Worm (Caenorhabditis elegans): ENCODE measurements around the gene vit-2.

The vit-2 gene

ce11 chrX:5106187-5106694, 5.4 kb downstream of the vit-2 start:
- TF ChIP-seq dve-1 (tag; optimal IDR thresholded peaks at IDR 0.05; ENCODE audit: insufficient read depth) (peak; percentile 30), mep-1 (tag; optimal IDR thresholded peaks at IDR 0.05) (no peak), cey-2 (tag; optimal IDR thresholded peaks at IDR 0.05; ENCODE audit: borderline replicate concordance, insufficient read depth) (no peak), ces-1 (GFP tag; optimal IDR thresholded peaks at IDR 0.05) (no peak), lim-7 (GFP tag; IDR thresholded peaks at IDR 0.05) (0 out of 2 replicates have a peak, but pooled peaks have one; percentile 8), Y48G9A.11 (GFP tag; IDR thresholded peaks at IDR 0.05) (0 out of 2 replicates have a peak, but pooled peaks have one; percentile 50), pha-4 (GFP tag; IDR thresholded peaks at IDR 0.05) (peak; percentile 9; the same call in 1 of the 2 replicates), pha-4 (tag; optimal IDR thresholded peaks at IDR 0.05) (no peak), daf-16 (GFP tag; optimal IDR thresholded peaks at IDR 0.05) (peak in 1 of 2 experiments; percentile 42), daf-16 (tag; optimal IDR thresholded peaks at IDR 0.05) (no peak), nhr-77 (tag; optimal IDR thresholded peaks at IDR 0.05) (no peak), zfp-3 (GFP tag; conservative IDR thresholded peaks at IDR 0.05) (peak; percentile 95), nhr-76 (tag; optimal IDR thresholded peaks at IDR 0.05) (no peak), nhr-102 (tag; optimal IDR thresholded peaks at IDR 0.05) (peak; percentile 17), ceh-28 (tag; optimal IDR thresholded peaks at IDR 0.05) (no peak), ceh-62 (tag; optimal IDR thresholded peaks at IDR 0.05) (no peak), nhr-6 (tag; optimal IDR thresholded peaks at IDR 0.05) (no peak), lin-1 (GFP tag; IDR thresholded peaks at IDR 0.05) (0 out of 2 replicates have a peak, but pooled peaks have one; percentile 16), T20F7.1 (GFP tag; optimal IDR thresholded peaks at IDR 0.05) (peak; percentile 63), aha-1 (tag) (no peak), dmd-6 (GFP tag; IDR thresholded peaks at IDR 0.05) (peak; percentile 24), mdt-29 (GFP tag; IDR thresholded peaks at IDR 0.05) (0 out of 2 replicates have a peak, but pooled peaks have one; percentile 22), dmd-8 (GFP tag; IDR thresholded peaks at IDR 0.05) (no peak), lin-13 (GFP tag; optimal IDR thresholded peaks at IDR 0.05) (peak; percentile 21), nhr-237 (tag; optimal IDR thresholded peaks at IDR 0.05) (no peak), ceh-20 (GFP tag; IDR thresholded peaks at IDR 0.05) (no peak), mxl-2 (GFP tag; conservative IDR thresholded peaks at IDR 0.05) (no peak), ZK337.2 (GFP tag; IDR thresholded peaks at IDR 0.05) (no peak), nhr-41 (GFP tag; IDR thresholded peaks at IDR 0.05) (peak; percentile 35; the same call in 1 of the 2 replicates), sdz-12 (GFP tag; optimal IDR thresholded peaks at IDR 0.05) (no peak), lin-38 (GFP tag; IDR thresholded peaks at IDR 0.05) (peak; percentile 45), mxl-3 (GFP tag; optimal IDR thresholded peaks at IDR 0.05) (no peak), Y105C5A.15 (GFP tag; IDR thresholded peaks at IDR 0.05) (peak; percentile 82; the same call in 1 of the 2 replicates)

ce11 chrX:5106942-5107341, 6.1 kb downstream of the vit-2 start, which contains the start of gene C42D8.9:
C42D8.9 (minus strand) TSS chrX:5107042.
- TF ChIP-seq gei-8 (GFP tag; optimal IDR thresholded peaks at IDR 0.05) (no peak), lir-3 (tag; optimal IDR thresholded peaks at IDR 0.05) (no peak), zfp-3 (GFP tag; conservative IDR thresholded peaks at IDR 0.05) (no peak), fkh-10 (GFP tag; optimal IDR thresholded peaks at IDR 0.05) (no peak), jun-1 (tag; optimal IDR thresholded peaks at IDR 0.05) (no peak), nhr-6 (tag; optimal IDR thresholded peaks at IDR 0.05) (no peak), aha-1 (tag) (peak; percentile 28)

- TF ChIP-seq nhr-28 (tag; optimal IDR thresholded peaks at IDR 0.05): peak; percentile 67
- TF ChIP-seq gei-8 (GFP tag; optimal IDR thresholded peaks at IDR 0.05): no peak
- no peak for TF ChIP-seq daf-16 (GFP tag; optimal IDR thresholded peaks at IDR 0.05)
- peak; percentile 96 for TF ChIP-seq daf-16 (tag; optimal IDR thresholded peaks at IDR 0.05)
- no peak for TF ChIP-seq T26A8.4 (GFP tag; IDR thresholded peaks at IDR 0.05)
- TF ChIP-seq zag-1 (tag; optimal IDR thresholded peaks at IDR 0.05): no peak
- no peak for TF ChIP-seq sdz-12 (GFP tag; optimal IDR thresholded peaks at IDR 0.05)
- peak; percentile 96 for TF ChIP-seq pqm-1 (tag; optimal IDR thresholded peaks at IDR 0.05)
- TF ChIP-seq php-3 (GFP tag; IDR thresholded peaks at IDR 0.05): peak; percentile 82
- TF ChIP-seq hlh-11 (tag; optimal IDR thresholded peaks at IDR 0.05): peak; percentile 53
- TF ChIP-seq dve-1 (tag; optimal IDR thresholded peaks at IDR 0.05; ENCODE audit: insufficient read depth): peak; percentile 73
- TF ChIP-seq unc-62 (GFP tag; optimal IDR thresholded peaks at IDR 0.05 in 1 of 2): peak in 1 of 2 experiments; percentile 45
- TF ChIP-seq unc-62 (tag; optimal IDR thresholded peaks at IDR 0.05): no peak
- 0 out of 2 replicates have a peak, but pooled peaks have one; percentile 25 for TF ChIP-seq dmd-6 (GFP tag; IDR thresholded peaks at IDR 0.05)
- no peak for TF ChIP-seq attf-4 (tag; optimal IDR thresholded peaks at IDR 0.05)
- no peak for TF ChIP-seq nhr-77 (tag; optimal IDR thresholded peaks at IDR 0.05)
Observed at ce11 chrX:5109130-5109529, 8.3 kb downstream of the vit-2 start, which contains the start of gene C42D8.1. C42D8.1 (plus strand) TSS chrX:5109506.

All from whole organism, L4 larva.